Fruit fly (Drosophila melanogaster): ENCODE data around the gene Lgr4.

- TF ChIP-seq Ravus (GFP tag; IDR thresholded peaks at IDR 0.05): no peak
- no peak for TF ChIP-seq chn (GFP tag; optimal IDR thresholded peaks at IDR 0.05)
- no peak for TF ChIP-seq CG2889 (GFP tag; IDR thresholded peaks at IDR 0.05)
- no peak for TF ChIP-seq CG14050 (GFP tag; IDR thresholded peaks at IDR 0.05)
- no peak for TF ChIP-seq Adf1 (GFP tag; IDR thresholded peaks at IDR 0.05)
- TF ChIP-seq Max (GFP tag; optimal IDR thresholded peaks at IDR 0.05): no peak
- no peak for TF ChIP-seq Dll (GFP tag; IDR thresholded peaks at IDR 0.05; ENCODE audit: partially characterized antibody)
- peak; percentile 9 for TF ChIP-seq trem (tag; optimal IDR thresholded peaks at IDR 0.05)
- peak; percentile 4 for TF ChIP-seq zen (tag; optimal IDR thresholded peaks at IDR 0.05)
- no peak for TF ChIP-seq otp (GFP tag; IDR thresholded peaks at IDR 0.05)
Measured at dm6 chrX:13226478-13226877, 37.5 kb upstream of the Lgr4 start.

All from whole organism, embryonic.